Worm (Caenorhabditis elegans) whole organism, mixed stage, embryonic: ENCODE results near the gene gst-29.

Experiments
- M03D4.4 ChIP-seq: sonication (generic microtip); optimal IDR thresholded peaks from 2 replicates; lab custom pipeline; 2017; ENCODE audit warnings: mild to moderate bottlenecking, missing genetic modification characterization, missing compliant biosample characterization
- bed-3 ChIP-seq: fragments of 200-800 bp; sonication (Bioruptor generic); optimal IDR thresholded peaks from 3 replicates; lab custom pipeline; 2018; ENCODE audit warnings: mild to moderate bottlenecking, missing genetic modification characterization, moderate library complexity, missing compliant biosample characterization
- blmp-1 ChIP-seq: fragments of 150-350 bp; optimal IDR thresholded peaks from 2 replicates; lab custom pipeline; 2014; ENCODE audit warnings: missing biosample characterization, missing genetic modification characterization
- ceh-43 ChIP-seq: fragments of 200-800 bp; sonication (Bioruptor generic); optimal IDR thresholded peaks from 2 replicates; lab custom pipeline; 2018; ENCODE audit warnings: mild to moderate bottlenecking, missing genetic modification characterization, moderate library complexity, missing compliant biosample characterization
- ces-1 ChIP-seq: fragments of 150-350 bp; optimal IDR thresholded peaks from 2 replicates; lab custom pipeline; 2014; ENCODE audit warnings: missing biosample characterization, missing genetic modification reagents, missing genetic modification characterization
- drap-1 ChIP-seq: fragments of 200-800 bp; sonication (Bioruptor generic); optimal IDR thresholded peaks from 3 replicates; lab custom pipeline; 2018; ENCODE audit warnings: mild to moderate bottlenecking, missing genetic modification characterization, missing compliant biosample characterization
- hlh-1 ChIP-seq: fragments of 150-350 bp; optimal IDR thresholded peaks from 2 replicates; lab custom pipeline; 2014; ENCODE audit warnings: missing biosample characterization, missing genetic modification reagents, missing genetic modification characterization
- lin-13 ChIP-seq: fragments of 150-350 bp; optimal IDR thresholded peaks from 2 replicates; lab custom pipeline; 2014; ENCODE audit warnings: missing biosample characterization, missing genetic modification characterization
- lsy-2 ChIP-seq: fragments of 150-350 bp; optimal IDR thresholded peaks from 2 replicates; lab custom pipeline; 2014; ENCODE audit warnings: missing biosample characterization, missing genetic modification characterization
- mep-1 ChIP-seq: fragments of 150-350 bp; optimal IDR thresholded peaks from 2 replicates; lab custom pipeline; 2017; ENCODE audit warnings: missing biosample characterization, missing genetic modification reagents, missing genetic modification characterization, inconsistent platforms
- mls-2 ChIP-seq: sonication (generic microtip); optimal IDR thresholded peaks from 2 replicates; lab custom pipeline; 2016; ENCODE audit warnings: mild to moderate bottlenecking, missing genetic modification characterization, moderate library complexity, missing compliant biosample characterization
- nhr-12 ChIP-seq: fragments of 150-350 bp; optimal IDR thresholded peaks from 2 replicates; lab custom pipeline; 2014; ENCODE audit warnings: missing biosample characterization, missing genetic modification characterization
- nhr-237 ChIP-seq: fragments of 150-350 bp; optimal IDR thresholded peaks from 2 replicates; lab custom pipeline; 2014; ENCODE audit warnings: missing biosample characterization, missing genetic modification characterization
- nhr-76 ChIP-seq: sonication (generic microtip); optimal IDR thresholded peaks from 2 replicates; lab custom pipeline; 2017; ENCODE audit warnings: missing biosample characterization, missing genetic modification characterization
- pha-4 ChIP-seq: fragments of 150-350 bp; optimal IDR thresholded peaks from 2 replicates; lab custom pipeline; 2018; ENCODE audit warnings: missing biosample characterization, missing genetic modification reagents, missing genetic modification characterization
- sptf-1 ChIP-seq: sonication (generic microtip); optimal IDR thresholded peaks from 2 replicates; lab custom pipeline; 2017; ENCODE audit warnings: mild to moderate bottlenecking, missing genetic modification characterization, moderate library complexity, missing compliant biosample characterization
- ztf-11 ChIP-seq: fragments of 150-350 bp; optimal IDR thresholded peaks from 2 replicates; lab custom pipeline; 2014; ENCODE audit warnings: missing biosample characterization, missing genetic modification characterization

gst-29 gene

ce11 chrII:15119537-15120360, 49.9 kb downstream of the gst-29 start, which contains the start of gene arp-1:
Gene arp-1, plus strand, starts transcription at chrII:15120301.
- TF ChIP-seq ceh-43 (GFP tag; lab: Kevin White, UChicago) (peak; percentile 47), bed-3 (GFP tag; lab: Kevin White, UChicago) (no peak), mep-1 (tag; lab: Kevin White, UChicago) (peak; percentile 59), lsy-2 (peak; percentile 21), nhr-12 (no peak), sptf-1 (tag; lab: Kevin White, UChicago) (peak; percentile 16), nhr-76 (tag; lab: Kevin White, UChicago) (no peak), ces-1 (peak; percentile 80), M03D4.4 (no peak), pha-4 (tag; lab: Kevin White, UChicago) (peak; percentile 59), ztf-11 (no peak), nhr-237 (tag; lab: Kevin White, UChicago) (peak; percentile 42), blmp-1 (no peak), hlh-1 (no peak), lin-13 (tag; lab: Kevin White, UChicago) (peak; percentile 19), drap-1 (GFP tag; lab: Kevin White, UChicago) (no peak), mls-2 (tag; lab: Kevin White, UChicago) (peak; percentile 15)
